Fruit fly (Drosophila melanogaster) whole organism, embryonic: ENCODE data around the gene Gem4b.

Source experiments
- BtbVII ChIP-seq: fragments of 200-800 bp; sonication (Bioruptor generic); optimal IDR thresholded peaks from 3 replicates; lab custom pipeline; 2017; ENCODE audit warnings: missing biosample characterization, mild to moderate bottlenecking, missing genetic modification characterization
- C15 ChIP-seq: fragments of 200-800 bp; sonication (Bioruptor generic); IDR thresholded peaks from 3 replicates; pipeline ENCODE4 v1.3.6; 2022; ENCODE audit warnings: missing biosample characterization, missing genetic modification characterization
- CG11695 ChIP-seq: fragments of 200-800 bp; sonication (Bioruptor generic); IDR thresholded peaks from 3 replicates; pipeline ENCODE4 v1.3.6; 2022; ENCODE audit warnings: missing biosample characterization, missing genetic modification characterization
- CG12219 ChIP-seq: fragments of 200-800 bp; sonication (Bioruptor generic); optimal IDR thresholded peaks from 3 replicates; lab custom pipeline; 2018; ENCODE audit warnings: missing biosample characterization, mild to moderate bottlenecking, missing genetic modification characterization
- CG1233 ChIP-seq: fragments of 200-800 bp; sonication (Bioruptor generic); optimal IDR thresholded peaks from 4 replicates; lab custom pipeline; 2018; ENCODE audit warnings: missing biosample characterization, mild to moderate bottlenecking, missing genetic modification characterization
- CG12942 ChIP-seq: fragments of 200-800 bp; sonication (Bioruptor generic); optimal IDR thresholded peaks from 3 replicates; lab custom pipeline; 2016; ENCODE audit warnings: missing biosample characterization, missing genetic modification characterization
- CG13287 ChIP-seq: fragments of 200-800 bp; sonication (Bioruptor generic); IDR thresholded peaks from 2 replicates; pipeline ENCODE4 v1.3.6; 2022; ENCODE audit warnings: missing biosample characterization, missing genetic modification characterization; ENCODE audit not compliant: partially characterized antibody
- CG13894 ChIP-seq: fragments of 200-800 bp; sonication (Bioruptor generic); optimal IDR thresholded peaks from 3 replicates; lab custom pipeline; 2018; ENCODE audit warnings: missing biosample characterization, mild to moderate bottlenecking, missing genetic modification characterization, moderate library complexity
- CG15479 ChIP-seq: fragments of 200-800 bp; sonication (Bioruptor generic); optimal IDR thresholded peaks from 3 replicates; lab custom pipeline; 2019; ENCODE audit warnings: missing biosample characterization, mild to moderate bottlenecking, missing genetic modification characterization, moderate library complexity
- CG17385 ChIP-seq: fragments of 200-800 bp; sonication (Bioruptor generic); optimal IDR thresholded peaks from 3 replicates; lab custom pipeline; 2018; ENCODE audit warnings: missing biosample characterization, mild to moderate bottlenecking, missing genetic modification characterization
- CG31365 ChIP-seq: fragments of 200-800 bp; sonication (Bioruptor generic); optimal IDR thresholded peaks from 2 replicates; lab custom pipeline; 2018; ENCODE audit warnings: missing biosample characterization, mild to moderate bottlenecking, missing genetic modification characterization
- CG3163 ChIP-seq: fragments of 200-800 bp; sonication (Bioruptor generic); optimal IDR thresholded peaks from 3 replicates; lab custom pipeline; 2016; ENCODE audit warnings: missing biosample characterization, missing genetic modification characterization
- CG32772 ChIP-seq: fragments of 200-800 bp; sonication (Bioruptor generic); IDR thresholded peaks from 2 replicates; pipeline ENCODE4 v1.3.6; 2022; ENCODE audit warnings: missing biosample characterization, missing genetic modification characterization
- CG43689 ChIP-seq: fragments of 200-800 bp; sonication (Bioruptor generic); IDR thresholded peaks from 2 replicates; pipeline ENCODE4 v1.3.6; 2022; ENCODE audit warnings: missing biosample characterization, missing genetic modification characterization
- CG4617 ChIP-seq: fragments of 200-800 bp; sonication (Bioruptor generic); optimal IDR thresholded peaks from 3 replicates; lab custom pipeline; 2016; ENCODE audit warnings: missing biosample characterization, missing genetic modification characterization, borderline replicate concordance
- CG4707 ChIP-seq: fragments of 200-800 bp; sonication (Bioruptor generic); optimal IDR thresholded peaks from 2 replicates; lab custom pipeline; 2018; ENCODE audit warnings: missing biosample characterization, mild to moderate bottlenecking, missing genetic modification characterization, moderate library complexity
- CG7372 ChIP-seq: fragments of 200-800 bp; sonication (Bioruptor generic); IDR thresholded peaks from 2 replicates; pipeline ENCODE4 v1.3.6; 2022; ENCODE audit warnings: missing biosample characterization, missing genetic modification characterization
- CG7786 ChIP-seq: fragments of 200-800 bp; sonication (Bioruptor generic); optimal IDR thresholded peaks from 2 replicates; lab custom pipeline; 2016; ENCODE audit warnings: missing biosample characterization, missing genetic modification characterization
- CkIIα-i1 ChIP-seq: fragments of 200-800 bp; sonication (Bioruptor generic); IDR thresholded peaks from 2 replicates; pipeline ENCODE4 v1.3.6; 2022; ENCODE audit warnings: missing biosample characterization, missing genetic modification characterization
- Dfd ChIP-seq, 2 experiments: fragments of >200 bp; optimal IDR thresholded peaks; 2 replicates each; lab custom pipeline; 2017; ENCODE audit warnings: missing biosample characterization in 2 of 2, missing genetic modification characterization in 2 of 2
- Dp ChIP-seq: fragments of 200-800 bp; sonication (Bioruptor generic); optimal IDR thresholded peaks from 2 replicates; lab custom pipeline; 2018; ENCODE audit warnings: missing biosample characterization, mild to moderate bottlenecking, missing genetic modification characterization, moderate library complexity
- Eip74EF ChIP-seq, 2 experiments: fragments of 200-800 bp in 1 of 2; fragments of >200 bp in 1 of 2; sonication (Bioruptor generic) in 1 of 2; optimal IDR thresholded peaks; 2 replicates each; lab custom pipeline; 2017 to 2019; ENCODE audit warnings: missing biosample characterization in 2 of 2, missing genetic modification characterization in 2 of 2, mild to moderate bottlenecking in 1 of 2, moderate library complexity in 1 of 2
- H2.0 ChIP-seq: fragments of 200-800 bp; sonication (Bioruptor generic); IDR thresholded peaks from 2 replicates; pipeline ENCODE4 v1.3.6; 2022; ENCODE audit warnings: missing biosample characterization, missing genetic modification characterization
- HLH3B ChIP-seq: fragments of 200-800 bp; sonication (Bioruptor generic); IDR thresholded peaks from 2 replicates; pipeline ENCODE4 v1.3.6; 2022; ENCODE audit warnings: missing biosample characterization, missing genetic modification characterization
- HLH4C ChIP-seq: fragments of 200-800 bp; sonication (Bioruptor generic); IDR thresholded peaks from 3 replicates; pipeline ENCODE4 v1.3.6; 2022; ENCODE audit warnings: missing biosample characterization, missing genetic modification characterization; ENCODE audit not compliant: partially characterized antibody
- Hey ChIP-seq: fragments of 200-800 bp; sonication (Bioruptor generic); optimal IDR thresholded peaks from 3 replicates; lab custom pipeline; 2018; ENCODE audit warnings: missing biosample characterization, mild to moderate bottlenecking, missing genetic modification characterization
- Hsf ChIP-seq: fragments of 200-800 bp; sonication (Bioruptor generic); optimal IDR thresholded peaks from 3 replicates; lab custom pipeline; 2016; ENCODE audit warnings: missing biosample characterization, missing genetic modification characterization
- Kr ChIP-seq: fragments of 200-800 bp; sonication (Bioruptor generic); optimal IDR thresholded peaks from 2 replicates; lab custom pipeline; 2017; ENCODE audit warnings: missing biosample characterization, mild to moderate bottlenecking, missing genetic modification characterization
- Lhr ChIP-seq: fragments of 200-800 bp; sonication (Bioruptor generic); optimal IDR thresholded peaks from 3 replicates; lab custom pipeline; 2017; ENCODE audit warnings: mild to moderate bottlenecking, missing biosample characterization, missing genetic modification reagents, missing genetic modification characterization
- Myb ChIP-seq: fragments of 200-800 bp; sonication (Bioruptor generic); optimal IDR thresholded peaks from 2 replicates; lab custom pipeline; 2016; ENCODE audit warnings: missing biosample characterization, missing genetic modification characterization
- NC2α ChIP-seq: fragments of 200-800 bp; sonication (Bioruptor generic); optimal IDR thresholded peaks from 2 replicates; lab custom pipeline; 2016; ENCODE audit warnings: missing biosample characterization, missing genetic modification characterization
- Nf-YB ChIP-seq: fragments of 200-800 bp; sonication (Bioruptor generic); optimal IDR thresholded peaks from 3 replicates; lab custom pipeline; 2019; ENCODE audit warnings: missing biosample characterization, mild to moderate bottlenecking, missing genetic modification characterization, moderate library complexity
- NfI ChIP-seq: fragments of 200-800 bp; sonication (Bioruptor generic); optimal IDR thresholded peaks from 3 replicates; lab custom pipeline; 2018; ENCODE audit warnings: missing biosample characterization, mild to moderate bottlenecking, missing genetic modification characterization, moderate library complexity
- Poxn ChIP-seq: fragments of 200-800 bp; sonication (Bioruptor generic); IDR thresholded peaks from 2 replicates; pipeline ENCODE4 v1.3.6; 2022; ENCODE audit warnings: missing biosample characterization, missing genetic modification characterization
- bbx ChIP-seq: fragments of 200-800 bp; sonication (Bioruptor generic); IDR thresholded peaks from 2 replicates; pipeline ENCODE4 v1.3.6; 2022; ENCODE audit warnings: missing biosample characterization, missing genetic modification characterization; ENCODE audit not compliant: partially characterized antibody
- cato ChIP-seq: fragments of 200-800 bp; sonication (Bioruptor generic); optimal IDR thresholded peaks from 2 replicates; lab custom pipeline; 2016; ENCODE audit warnings: missing biosample characterization, missing genetic modification characterization, borderline replicate concordance
- cg ChIP-seq: fragments of 200-800 bp; sonication (Bioruptor generic); optimal IDR thresholded peaks from 3 replicates; lab custom pipeline; 2019; ENCODE audit warnings: missing biosample characterization, mild to moderate bottlenecking, missing genetic modification characterization, moderate library complexity
- crp ChIP-seq, 2 experiments: fragments of 200-800 bp; sonication (Bioruptor generic); optimal IDR thresholded peaks; 2 replicates in 1 of 2; 3 replicates in 1 of 2; lab custom pipeline; 2017; ENCODE audit warnings: missing biosample characterization in 2 of 2, missing genetic modification characterization in 2 of 2, mild to moderate bottlenecking in 1 of 2, moderate library complexity in 1 of 2
- da ChIP-seq: fragments of 200-800 bp; sonication (Bioruptor generic); optimal IDR thresholded peaks from 2 replicates; lab custom pipeline; 2016; ENCODE audit warnings: missing biosample characterization, missing genetic modification characterization
- dmrt11E ChIP-seq: fragments of 200-800 bp; sonication (Bioruptor generic); optimal IDR thresholded peaks from 3 replicates; lab custom pipeline; 2018; ENCODE audit warnings: missing biosample characterization, mild to moderate bottlenecking, missing genetic modification characterization, moderate library complexity
- dysf ChIP-seq: fragments of 200-800 bp; sonication (Bioruptor generic); IDR thresholded peaks from 3 replicates; pipeline ENCODE4 v1.3.6; 2022; ENCODE audit warnings: missing biosample characterization, missing genetic modification characterization
- jumu ChIP-seq: fragments of 200-800 bp; sonication (Bioruptor generic); optimal IDR thresholded peaks from 3 replicates; lab custom pipeline; 2016; ENCODE audit warnings: missing biosample characterization, missing genetic modification characterization
- lov ChIP-seq, 2 experiments: fragments of 200-800 bp in 1 of 2; fragments of >200 bp in 1 of 2; sonication (Bioruptor generic) in 1 of 2; IDR thresholded peaks in 1 of 2; optimal IDR thresholded peaks in 1 of 2; 2 replicates in 1 of 2; 3 replicates in 1 of 2; pipeline versions ENCODE4 v1.3.6 to Lab custom; 2017 to 2022; ENCODE audit warnings: missing biosample characterization in 1 of 2, missing genetic modification characterization in 1 of 2
- luna ChIP-seq: fragments of 200-800 bp; sonication (Bioruptor generic); optimal IDR thresholded peaks from 2 replicates; lab custom pipeline; 2016; ENCODE audit warnings: missing biosample characterization, missing genetic modification characterization
- nerfin-1 ChIP-seq: fragments of 200-800 bp; sonication (Bioruptor generic); optimal IDR thresholded peaks from 3 replicates; lab custom pipeline; 2019; ENCODE audit warnings: missing biosample characterization, mild to moderate bottlenecking, missing genetic modification characterization, moderate library complexity
- salm ChIP-seq: fragments of 200-800 bp; sonication (Bioruptor generic); optimal IDR thresholded peaks from 2 replicates; lab custom pipeline; 2018; ENCODE audit warnings: missing biosample characterization, mild to moderate bottlenecking, missing genetic modification characterization
- sens-2 ChIP-seq: fragments of 200-800 bp; sonication (Bioruptor generic); IDR thresholded peaks from 2 replicates; pipeline ENCODE4 v1.3.6; 2022; ENCODE audit warnings: missing biosample characterization, missing genetic modification characterization
- slp2 ChIP-seq: fragments of 200-800 bp; sonication (Bioruptor generic); optimal IDR thresholded peaks from 2 replicates; lab custom pipeline; 2016; ENCODE audit warnings: missing biosample characterization, missing genetic modification characterization
- tgo ChIP-seq: fragments of 200-800 bp; sonication (Bioruptor generic); IDR thresholded peaks from 3 replicates; pipeline ENCODE4 v1.3.6; 2022; ENCODE audit warnings: missing biosample characterization, missing genetic modification characterization
- vfl ChIP-seq: fragments of 200-800 bp; sonication (Bioruptor generic); optimal IDR thresholded peaks from 2 replicates; lab custom pipeline; 2016; ENCODE audit warnings: missing biosample characterization, missing genetic modification characterization
- vnd ChIP-seq: fragments of 200-800 bp; sonication (Bioruptor generic); IDR thresholded peaks from 3 replicates; pipeline ENCODE4 v1.3.6; 2022; ENCODE audit warnings: missing biosample characterization, missing genetic modification characterization; ENCODE audit not compliant: partially characterized antibody

Gem4b gene

DNA sequence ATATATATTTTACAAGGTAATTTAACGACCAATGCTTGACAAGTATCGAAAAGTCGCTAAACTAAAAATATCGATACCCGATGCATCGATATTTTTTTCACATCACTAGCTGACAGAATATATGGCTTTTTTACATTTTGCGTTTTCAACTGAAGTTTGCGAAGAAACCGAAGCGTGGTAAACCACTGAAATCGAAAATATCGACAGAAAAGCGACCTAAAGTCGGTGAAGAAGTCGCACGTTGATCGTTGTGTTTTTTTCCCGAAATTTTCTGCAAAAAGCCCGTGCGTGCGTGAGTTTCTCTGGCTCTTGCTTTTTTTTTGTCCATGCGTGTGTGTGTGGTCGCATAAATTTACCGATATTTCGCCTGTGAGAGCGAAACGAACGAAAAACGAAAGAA lies 8.2 kb downstream of the Gem4b start, which contains the start of gene Vap33 (continued):
- TF ChIP-seq Dp (GFP tag; lab: Kevin White, UChicago) (no peak), tgo (GFP tag; lab: Robert Waterston, UW) (no peak), NC2α (no peak), Poxn (no peak), sens-2 (GFP tag; lab: Robert Waterston, UW) (no peak), slp2 (no peak), NfI (no peak), Dfd (GFP tag; optimal IDR thresholded peaks at IDR 0.05; lab: Kevin White, UChicago) (no peak), bbx (GFP tag; lab: Robert Waterston, UW) (peak; percentile 93), CG12219 (GFP tag; lab: Kevin White, UChicago) (no peak), CG13894 (tag; lab: Kevin White, UChicago) (no peak), CG15479 (GFP tag; lab: Kevin White, UChicago) (no peak), Lhr (GFP tag; lab: Kevin White, UChicago) (no peak), CG31365 (tag; lab: Kevin White, UChicago) (no peak), CG7372 (GFP tag; lab: Robert Waterston, UW) (no peak), CG1233 (GFP tag; lab: Kevin White, UChicago) (no peak), Kr (GFP tag; lab: Kevin White, UChicago) (no peak), da (GFP tag; lab: Kevin White, UChicago) (no peak), CG3163 (no peak), CG12942 (GFP tag; lab: Kevin White, UChicago) (no peak), CG17385 (GFP tag; lab: Kevin White, UChicago) (no peak), CkIIα-i1 (GFP tag; lab: Robert Waterston, UW) (no peak), Hsf (GFP tag; lab: Kevin White, UChicago) (no peak), cg (peak; percentile 43), C15 (GFP tag; lab: Robert Waterston, UW) (no peak), Nf-YB (no peak), lov (optimal IDR thresholded peaks at IDR 0.05; lab: Kevin White, UChicago) (no peak), lov (GFP tag; IDR thresholded peaks at IDR 0.05; lab: Robert Waterston, UW) (no peak), luna (GFP tag; lab: Kevin White, UChicago) (no peak), nerfin-1 (tag; lab: Kevin White, UChicago) (no peak), Myb (no peak), CG7786 (GFP tag; lab: Kevin White, UChicago) (no peak), salm (tag; lab: Kevin White, UChicago) (no peak), dysf (no peak), vnd (GFP tag; lab: Robert Waterston, UW) (peak; percentile 91), CG4707 (no peak), CG32772 (GFP tag; lab: Robert Waterston, UW) (peak; percentile 20; the same call in 1 of the 2 replicates), BtbVII (GFP tag; lab: Kevin White, UChicago) (no peak), crp (GFP tag; optimal IDR thresholded peaks at IDR 0.05; lab: Kevin White, UChicago) (no peak), cato (GFP tag; lab: Kevin White, UChicago) (no peak), dmrt11E (tag; lab: Kevin White, UChicago) (no peak), HLH4C (GFP tag; lab: Robert Waterston, UW) (peak; percentile 90), CG43689 (GFP tag; lab: Robert Waterston, UW) (no peak), CG4617 (GFP tag; lab: Kevin White, UChicago) (peak; percentile 78), vfl (GFP tag; lab: Kevin White, UChicago) (no peak), Eip74EF (GFP tag; optimal IDR thresholded peaks at IDR 0.05; lab: Kevin White, UChicago) (no peak), H2.0 (GFP tag; lab: Robert Waterston, UW) (no peak), HLH3B (no peak), CG13287 (GFP tag; lab: Robert Waterston, UW) (peak; percentile 91), jumu (GFP tag; lab: Kevin White, UChicago) (no peak), CG11695 (GFP tag; lab: Robert Waterston, UW) (no peak), Hey (tag; lab: Kevin White, UChicago) (no peak)
